Worm (Caenorhabditis elegans): ENCODE measurements around the gene elpc-2.

- TF ChIP-seq ceh-16 (tag; optimal IDR thresholded peaks at IDR 0.05) (no peak), unc-39 (tag; optimal IDR thresholded peaks at IDR 0.05) (no peak), mab-5 (tag; optimal IDR thresholded peaks at IDR 0.05) (no peak), mbf-1 (tag; optimal IDR thresholded peaks at IDR 0.05) (no peak), snpc-4 (tag; optimal IDR thresholded peaks at IDR 0.05) (no peak), mdl-1 (tag; optimal IDR thresholded peaks at IDR 0.05) (no peak)
Measured at ce11 chrIII:12651946-12652345, 21.5 kb upstream of the elpc-2 start.
